Worm (Caenorhabditis elegans) whole organism, mixed stage, embryonic: Measurements from ENCODE around the gene clec-47.

Experiments
- drap-1 ChIP-seq: fragments of 200-800 bp; sonication (Bioruptor generic); optimal IDR thresholded peaks from 3 replicates; lab custom pipeline; 2018; ENCODE audit warnings: mild to moderate bottlenecking, missing genetic modification characterization, missing compliant biosample characterization
- lsy-2 ChIP-seq: fragments of 150-350 bp; optimal IDR thresholded peaks from 2 replicates; lab custom pipeline; 2014; ENCODE audit warnings: missing biosample characterization, missing genetic modification characterization
- nhr-76 ChIP-seq: sonication (generic microtip); optimal IDR thresholded peaks from 2 replicates; lab custom pipeline; 2017; ENCODE audit warnings: missing biosample characterization, missing genetic modification characterization
- pha-4 ChIP-seq: fragments of 150-350 bp; optimal IDR thresholded peaks from 2 replicates; lab custom pipeline; 2018; ENCODE audit warnings: missing biosample characterization, missing genetic modification reagents, missing genetic modification characterization
- snpc-4 ChIP-seq: fragments of 150-350 bp; optimal IDR thresholded peaks from 2 replicates; lab custom pipeline; 2014; ENCODE audit warnings: missing biosample characterization, missing genetic modification characterization
- unc-62 ChIP-seq: fragments of 150-350 bp; optimal IDR thresholded peaks from 2 replicates; lab custom pipeline; 2014; ENCODE audit warnings: missing biosample characterization, missing genetic modification reagents, missing genetic modification characterization

- no peak for TF ChIP-seq pha-4
- no peak for TF ChIP-seq nhr-76 (tag; lab: Kevin White, UChicago)
- no peak for TF ChIP-seq unc-62
- TF ChIP-seq snpc-4 (tag; lab: Kevin White, UChicago): no peak
- TF ChIP-seq lsy-2 (tag; lab: Kevin White, UChicago): no peak
- TF ChIP-seq drap-1: no peak
Measured at ce11 chrV:15150176-15150575, 25.4 kb upstream of the clec-47 start.
